Fruit fly (Drosophila melanogaster) whole organism, embryonic: ENCODE measurements around the gene CG12479.

Experiments used
- Blimp-1 ChIP-seq: fragments of 200-800 bp; sonication (Bioruptor generic); optimal IDR thresholded peaks from 3 replicates; lab custom pipeline; 2018; ENCODE audit warnings: missing biosample characterization, missing genetic modification characterization, mild to moderate bottlenecking, moderate library complexity, missing genetic modification reagents
- CG11398 ChIP-seq: fragments of 200-800 bp; sonication (Bioruptor generic); optimal IDR thresholded peaks from 2 replicates; lab custom pipeline; 2016; ENCODE audit warnings: missing biosample characterization, missing genetic modification characterization
- CG11456 ChIP-seq: fragments of 200-800 bp; sonication (Bioruptor generic); IDR thresholded peaks from 3 replicates; pipeline ENCODE4 v1.3.6; 2022; ENCODE audit warnings: missing biosample characterization, missing genetic modification characterization
- CG14860 ChIP-seq: fragments of 200-800 bp; sonication (Bioruptor generic); IDR thresholded peaks from 3 replicates; pipeline ENCODE4 v1.3.6; 2022; ENCODE audit warnings: missing biosample characterization, missing genetic modification characterization; ENCODE audit not compliant: partially characterized antibody
- CG15696 ChIP-seq: fragments of 200-800 bp; sonication (Bioruptor generic); optimal IDR thresholded peaks from 2 replicates; lab custom pipeline; 2019; ENCODE audit warnings: missing biosample characterization, mild to moderate bottlenecking, missing genetic modification characterization, moderate library complexity
- CG17385 ChIP-seq: fragments of 200-800 bp; sonication (Bioruptor generic); optimal IDR thresholded peaks from 3 replicates; lab custom pipeline; 2018; ENCODE audit warnings: missing biosample characterization, mild to moderate bottlenecking, missing genetic modification characterization
- CG1792 ChIP-seq: fragments of 200-800 bp; sonication (Bioruptor generic); optimal IDR thresholded peaks from 2 replicates; lab custom pipeline; 2016; ENCODE audit warnings: missing biosample characterization, missing genetic modification characterization
- CG3163 ChIP-seq: fragments of 200-800 bp; sonication (Bioruptor generic); optimal IDR thresholded peaks from 3 replicates; lab custom pipeline; 2016; ENCODE audit warnings: missing biosample characterization, missing genetic modification characterization
- CG32767 ChIP-seq: fragments of 200-800 bp; sonication (Bioruptor generic); IDR thresholded peaks from 2 replicates; pipeline ENCODE4 v1.3.6; 2022; ENCODE audit warnings: missing biosample characterization, missing genetic modification characterization
- CG3407 ChIP-seq: fragments of 200-800 bp; sonication (Bioruptor generic); optimal IDR thresholded peaks from 2 replicates; lab custom pipeline; 2018; ENCODE audit warnings: missing biosample characterization, mild to moderate bottlenecking, missing genetic modification characterization
- CG3726 ChIP-seq: fragments of 200-800 bp; sonication (Bioruptor generic); IDR thresholded peaks from 3 replicates; pipeline ENCODE4, ENCODE4 v1.3.6; 2022; ENCODE audit warnings: missing biosample characterization, missing genetic modification characterization
- CG3847 ChIP-seq: fragments of 200-800 bp; sonication (Bioruptor generic); IDR thresholded peaks from 2 replicates; pipeline ENCODE4 v1.3.6; 2022; ENCODE audit warnings: missing biosample characterization, missing genetic modification characterization
- CG42726 ChIP-seq: fragments of 200-800 bp; sonication (Bioruptor generic); IDR thresholded peaks from 2 replicates; pipeline ENCODE4 v1.3.6; 2022; ENCODE audit warnings: missing biosample characterization, missing genetic modification characterization; ENCODE audit not compliant: partially characterized antibody
- CG4707 ChIP-seq: fragments of 200-800 bp; sonication (Bioruptor generic); optimal IDR thresholded peaks from 2 replicates; lab custom pipeline; 2018; ENCODE audit warnings: missing biosample characterization, mild to moderate bottlenecking, missing genetic modification characterization, moderate library complexity
- CG6791 ChIP-seq: fragments of 200-800 bp; sonication (Bioruptor generic); IDR thresholded peaks from 3 replicates; pipeline ENCODE4 v1.3.6; 2022; ENCODE audit warnings: missing biosample characterization, missing genetic modification characterization; ENCODE audit not compliant: partially characterized antibody
- CG6813 ChIP-seq: fragments of 200-800 bp; sonication (Bioruptor generic); optimal IDR thresholded peaks from 2 replicates; lab custom pipeline; 2017; ENCODE audit warnings: missing biosample characterization, missing genetic modification characterization, mild to moderate bottlenecking, moderate library complexity, missing genetic modification reagents
- CG7963 ChIP-seq: fragments of 200-800 bp; sonication (Bioruptor generic); IDR thresholded peaks from 3 replicates; pipeline ENCODE4 v1.3.6; 2022; ENCODE audit warnings: missing biosample characterization, missing genetic modification characterization; ENCODE audit not compliant: partially characterized antibody
- CG8359 ChIP-seq: fragments of 200-800 bp; sonication (Bioruptor generic); optimal IDR thresholded peaks from 2 replicates; lab custom pipeline; 2017; ENCODE audit warnings: missing biosample characterization, mild to moderate bottlenecking, missing genetic modification characterization, borderline replicate concordance
- CG8944 ChIP-seq: fragments of 200-800 bp; sonication (Bioruptor generic); optimal IDR thresholded peaks from 3 replicates; lab custom pipeline; 2016; ENCODE audit warnings: missing biosample characterization, missing genetic modification characterization
- CG9876 ChIP-seq: fragments of 200-800 bp; sonication (Bioruptor generic); optimal IDR thresholded peaks from 2 replicates; lab custom pipeline; 2016; ENCODE audit warnings: missing biosample characterization, missing genetic modification characterization
- CTCF ChIP-seq: fragments of 200-800 bp; sonication (Bioruptor generic); optimal IDR thresholded peaks from 2 replicates; lab custom pipeline; 2017; ENCODE audit warnings: missing biosample characterization, mild to moderate bottlenecking, missing genetic modification characterization, moderate library complexity
- Dll ChIP-seq: fragments of 200-800 bp; sonication (Bioruptor generic); IDR thresholded peaks from 4 replicates; pipeline ENCODE4 v1.3.6; 2022; ENCODE audit warnings: missing biosample characterization, missing genetic modification characterization; ENCODE audit not compliant: partially characterized antibody
- Dp ChIP-seq: fragments of 200-800 bp; sonication (Bioruptor generic); optimal IDR thresholded peaks from 2 replicates; lab custom pipeline; 2018; ENCODE audit warnings: missing biosample characterization, mild to moderate bottlenecking, missing genetic modification characterization, moderate library complexity
- Drgx ChIP-seq: fragments of 200-800 bp; sonication (Bioruptor generic); IDR thresholded peaks from 2 replicates; pipeline ENCODE4 v1.3.6; 2022; ENCODE audit warnings: missing biosample characterization, missing genetic modification characterization
- GATAe ChIP-seq: fragments of 200-800 bp; sonication (Bioruptor generic); conservative IDR thresholded peaks from 2 replicates; pipeline ENCODE4 v1.3.6; 2022; ENCODE audit warnings: missing biosample characterization, missing genetic modification characterization
- MBD-R2 ChIP-seq: fragments of 200-800 bp; sonication (Bioruptor generic); IDR thresholded peaks from 2 replicates; pipeline ENCODE4 v1.3.6; 2022; ENCODE audit warnings: missing biosample characterization, missing genetic modification characterization
- Opbp ChIP-seq: fragments of 200-800 bp; sonication (Bioruptor generic); IDR thresholded peaks from 3 replicates; pipeline ENCODE4 v1.3.6; 2022; ENCODE audit warnings: missing biosample characterization, missing genetic modification characterization; ENCODE audit not compliant: partially characterized antibody
- Poxn ChIP-seq: fragments of 200-800 bp; sonication (Bioruptor generic); IDR thresholded peaks from 2 replicates; pipeline ENCODE4 v1.3.6; 2022; ENCODE audit warnings: missing biosample characterization, missing genetic modification characterization
- Scr ChIP-seq: fragments of 200-800 bp; sonication (Bioruptor generic); IDR thresholded peaks from 2 replicates; pipeline ENCODE4 v1.3.6; 2022; ENCODE audit warnings: missing biosample characterization, missing genetic modification characterization; ENCODE audit not compliant: partially characterized antibody
- Six4 ChIP-seq: fragments of 200-800 bp; sonication (Bioruptor generic); optimal IDR thresholded peaks from 2 replicates; lab custom pipeline; 2016; ENCODE audit warnings: missing biosample characterization, missing genetic modification characterization
- Sox100B ChIP-seq: fragments of 200-800 bp; sonication (Bioruptor generic); optimal IDR thresholded peaks from 3 replicates; lab custom pipeline; 2018; ENCODE audit warnings: missing biosample characterization, mild to moderate bottlenecking, missing genetic modification characterization
- ash1 ChIP-seq: fragments of 200-800 bp; sonication (Bioruptor generic); optimal IDR thresholded peaks from 2 replicates; lab custom pipeline; 2018; ENCODE audit warnings: missing biosample characterization, mild to moderate bottlenecking, missing genetic modification characterization
- bab2 ChIP-seq: fragments of 200-800 bp; sonication (Bioruptor generic); optimal IDR thresholded peaks from 2 replicates; lab custom pipeline; 2016; ENCODE audit warnings: missing biosample characterization, missing genetic modification characterization
- bbx ChIP-seq: fragments of 200-800 bp; sonication (Bioruptor generic); IDR thresholded peaks from 2 replicates; pipeline ENCODE4 v1.3.6; 2022; ENCODE audit warnings: missing biosample characterization, missing genetic modification characterization; ENCODE audit not compliant: partially characterized antibody
- ci ChIP-seq: fragments of 200-800 bp; sonication (Bioruptor generic); IDR thresholded peaks from 3 replicates; pipeline ENCODE4 v1.3.6; 2022; ENCODE audit warnings: missing biosample characterization, missing genetic modification characterization
- corto ChIP-seq: fragments of 200-800 bp; sonication (Bioruptor generic); optimal IDR thresholded peaks from 2 replicates; lab custom pipeline; 2016; ENCODE audit warnings: missing biosample characterization, mild to moderate bottlenecking, missing genetic modification characterization, moderate library complexity
- croc ChIP-seq: fragments of 200-800 bp; sonication (Bioruptor generic); conservative IDR thresholded peaks from 3 replicates; pipeline ENCODE4 v1.3.6; 2022; ENCODE audit warnings: missing biosample characterization, missing genetic modification characterization
- cwo ChIP-seq: fragments of 200-800 bp; sonication (Bioruptor generic); optimal IDR thresholded peaks from 3 replicates; lab custom pipeline; 2017; ENCODE audit warnings: missing biosample characterization, missing genetic modification characterization, mild to moderate bottlenecking, moderate library complexity, missing genetic modification reagents
- fd96Cb ChIP-seq: fragments of 200-800 bp; sonication (Bioruptor generic); optimal IDR thresholded peaks from 2 replicates; lab custom pipeline; 2018; ENCODE audit warnings: missing biosample characterization, mild to moderate bottlenecking, missing genetic modification characterization, moderate library complexity
- grn ChIP-seq: fragments of 200-800 bp; sonication (Bioruptor generic); optimal IDR thresholded peaks from 3 replicates; lab custom pipeline; 2017; ENCODE audit warnings: missing biosample characterization, missing genetic modification characterization
- h ChIP-seq: fragments of >200 bp; optimal IDR thresholded peaks from 2 replicates; lab custom pipeline; 2017
- hkb ChIP-seq, 2 experiments: fragments of 200-800 bp in 1 of 2; fragments of >200 bp in 1 of 2; sonication (Bioruptor generic) in 1 of 2; IDR thresholded peaks in 1 of 2; optimal IDR thresholded peaks in 1 of 2; 2 replicates each; pipeline versions ENCODE4 v1.3.6 to Lab custom; 2017 to 2022; ENCODE audit warnings: missing biosample characterization in 1 of 2, missing genetic modification characterization in 1 of 2
- lilli ChIP-seq: fragments of 200-800 bp; sonication (Bioruptor generic); optimal IDR thresholded peaks from 3 replicates; lab custom pipeline; 2016; ENCODE audit warnings: missing biosample characterization, missing genetic modification characterization
- pros ChIP-seq: fragments of 200-800 bp; sonication (Bioruptor generic); optimal IDR thresholded peaks from 3 replicates; lab custom pipeline; 2019; ENCODE audit warnings: missing biosample characterization, mild to moderate bottlenecking, missing genetic modification characterization, moderate library complexity
- repo ChIP-seq: fragments of 200-800 bp; sonication (Bioruptor generic); optimal IDR thresholded peaks from 2 replicates; lab custom pipeline; 2016; ENCODE audit warnings: missing biosample characterization, missing genetic modification characterization
- run ChIP-seq: fragments of 200-800 bp; sonication (Bioruptor generic); optimal IDR thresholded peaks from 3 replicates; lab custom pipeline; 2018; ENCODE audit warnings: missing biosample characterization, mild to moderate bottlenecking, missing genetic modification characterization
- sima ChIP-seq: fragments of 200-800 bp; sonication (Bioruptor generic); optimal IDR thresholded peaks from 2 replicates; lab custom pipeline; 2016; ENCODE audit warnings: missing biosample characterization, missing genetic modification characterization
- stc ChIP-seq: fragments of 200-800 bp; sonication (Bioruptor generic); IDR thresholded peaks from 2 replicates; pipeline ENCODE4 v1.3.6; 2022; ENCODE audit warnings: missing biosample characterization, missing genetic modification characterization

The CG12479 gene

DNA sequence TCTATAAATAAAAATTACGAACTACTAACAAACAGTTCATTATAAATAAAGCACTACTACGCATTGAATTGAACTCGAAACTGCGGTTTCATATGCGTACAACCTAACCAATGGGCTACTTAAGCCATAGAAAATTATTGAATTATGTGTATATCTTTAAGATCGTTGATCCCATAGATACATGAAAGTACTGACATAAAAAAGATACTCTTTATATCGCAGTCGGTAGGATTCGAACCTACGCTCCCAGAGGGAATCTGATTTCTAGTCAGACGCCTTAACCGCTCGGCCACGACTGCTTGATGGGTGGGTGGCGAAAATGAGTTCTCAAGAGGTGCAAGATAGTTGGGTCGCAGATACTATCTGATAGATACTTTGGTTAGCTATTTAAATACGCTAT lies 34.3 kb downstream of the CG12479 start (continued):
- no peak for TF ChIP-seq hkb (optimal IDR thresholded peaks at IDR 0.05; lab: Kevin White, UChicago)
- TF ChIP-seq hkb (GFP tag; IDR thresholded peaks at IDR 0.05; lab: Robert Waterston, UW) = no peak
- TF ChIP-seq CG7963 (GFP tag; lab: Robert Waterston, UW) = peak; percentile 55; the same call in 1 of the 3 replicates
- no peak for TF ChIP-seq repo (GFP tag; lab: Kevin White, UChicago)
- TF ChIP-seq CG3847 = no peak
- no peak for TF ChIP-seq GATAe (GFP tag; lab: Robert Waterston, UW)
- no peak for TF ChIP-seq ci (GFP tag; lab: Robert Waterston, UW)
- no peak for TF ChIP-seq MBD-R2

DNA sequence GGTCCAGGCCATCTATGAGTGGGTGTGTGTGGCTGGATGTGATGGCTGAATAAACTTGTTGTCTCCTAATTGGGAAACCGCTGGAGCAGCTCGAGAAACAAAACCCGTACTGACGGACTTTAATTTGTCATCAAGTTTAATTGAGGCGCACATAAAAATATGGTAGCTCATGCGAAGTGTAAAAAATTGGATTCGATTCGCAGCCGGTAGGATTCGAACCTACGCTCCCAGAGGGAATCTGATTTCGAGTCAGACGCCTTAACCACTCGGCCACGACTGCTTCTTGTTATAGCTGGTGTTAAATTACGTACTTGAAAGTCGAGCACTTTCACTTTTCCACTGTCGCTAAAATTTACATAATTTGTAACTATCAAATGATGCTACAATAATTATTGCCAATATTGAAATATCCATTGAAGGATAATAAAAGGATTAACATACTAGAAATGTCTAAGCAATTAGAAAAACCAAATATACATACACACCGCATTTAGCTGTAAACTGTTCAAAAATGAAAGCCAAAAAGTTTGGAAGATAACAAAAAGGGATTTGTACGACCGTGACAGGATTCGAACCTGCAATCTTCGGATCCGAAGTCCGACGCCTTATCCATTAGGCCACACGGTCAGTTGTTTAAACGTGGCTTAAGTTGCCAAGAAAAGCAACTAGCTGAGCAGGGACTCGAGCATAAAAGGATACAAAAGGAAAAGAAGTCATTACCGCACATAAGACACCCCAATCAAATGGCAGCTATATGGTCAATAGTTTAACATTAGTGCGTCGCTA lies 48.4 kb downstream of the CG12479 start:
- TF ChIP-seq bab2 (GFP tag; lab: Kevin White, UChicago) = no peak
- TF ChIP-seq bbx (GFP tag; lab: Robert Waterston, UW) = peak; percentile 31; the same call in 1 of the 2 replicates
- TF ChIP-seq Dll (GFP tag; lab: Robert Waterston, UW) = 0 out of 4 replicates have a peak, but pooled peaks have one; percentile 26
- no peak for TF ChIP-seq CG8944 (GFP tag; lab: Kevin White, UChicago)
- no peak for TF ChIP-seq croc (GFP tag; lab: Robert Waterston, UW)
- no peak for TF ChIP-seq CG11456 (GFP tag; lab: Robert Waterston, UW)
- no peak for TF ChIP-seq fd96Cb (tag; lab: Kevin White, UChicago)
- TF ChIP-seq h = no peak
- no peak for TF ChIP-seq CG3726 (GFP tag; lab: Robert Waterston, UW)
- no peak for TF ChIP-seq sima (GFP tag; lab: Kevin White, UChicago)
- no peak for TF ChIP-seq pros
- no peak for TF ChIP-seq run (tag; lab: Kevin White, UChicago)
- TF ChIP-seq CG3407 (GFP tag; lab: Kevin White, UChicago) = no peak
- TF ChIP-seq CG6813 = no peak
- TF ChIP-seq CG11398 (GFP tag; lab: Kevin White, UChicago) = no peak
- no peak for TF ChIP-seq CTCF (GFP tag; lab: Kevin White, UChicago)
- TF ChIP-seq Dp (GFP tag; lab: Kevin White, UChicago) = no peak
- TF ChIP-seq CG42726 (GFP tag; lab: Robert Waterston, UW) = peak; percentile 60
- no peak for TF ChIP-seq cwo (GFP tag; lab: Kevin White, UChicago)
- no peak for TF ChIP-seq CG1792 (GFP tag; lab: Kevin White, UChicago)
- TF ChIP-seq CG9876 (GFP tag; lab: Kevin White, UChicago) = no peak
- peak; percentile 49; the same call in 2 of the 3 replicates for TF ChIP-seq Opbp (GFP tag; lab: Robert Waterston, UW)
- TF ChIP-seq lilli (GFP tag; lab: Kevin White, UChicago) = no peak
- 0 out of 3 replicates have a peak, but pooled peaks have one; percentile 10 for TF ChIP-seq CG14860 (GFP tag; lab: Robert Waterston, UW)
- TF ChIP-seq Poxn (GFP tag; lab: Robert Waterston, UW) = no peak
- no peak for TF ChIP-seq CG17385
- TF ChIP-seq Drgx (GFP tag; lab: Robert Waterston, UW) = no peak
- peak; percentile 52 for TF ChIP-seq Scr (GFP tag; lab: Robert Waterston, UW)
- no peak for TF ChIP-seq ash1 (GFP tag; lab: Kevin White, UChicago)
- TF ChIP-seq Blimp-1 (GFP tag; lab: Kevin White, UChicago) = peak; percentile 38
- TF ChIP-seq Sox100B (GFP tag; lab: Kevin White, UChicago) = no peak
- no peak for TF ChIP-seq Six4
- TF ChIP-seq CG6791 (GFP tag; lab: Robert Waterston, UW) = peak; percentile 69
- TF ChIP-seq stc (GFP tag; lab: Robert Waterston, UW) = no peak
- no peak for TF ChIP-seq CG4707 (GFP tag; lab: Kevin White, UChicago)
- TF ChIP-seq grn = no peak
- no peak for TF ChIP-seq corto
- TF ChIP-seq CG8359 (GFP tag; lab: Kevin White, UChicago) = no peak
- TF ChIP-seq CG3163 (GFP tag; lab: Kevin White, UChicago) = no peak
- no peak for TF ChIP-seq CG32767 (GFP tag; lab: Robert Waterston, UW)
- TF ChIP-seq CG15696 = no peak
